Worm (Caenorhabditis elegans) whole organism, L4 larva: Measurements from ENCODE around the gene fox-1.
A peak's percentile ranks its signal among the peaks of the same experiment; 100 is the strongest.

Source experiments
- D1046.2 ChIP-seq: fragments of 200-800 bp; sonication (Bioruptor generic); IDR thresholded peaks from 2 replicates; pipeline ENCODE4 v1.3.6; 2022; ENCODE audit warnings: missing genetic modification characterization, missing compliant biosample characterization
- F49E8.2 ChIP-seq: sonication (generic microtip); optimal IDR thresholded peaks from 2 replicates; lab custom pipeline; 2016; ENCODE audit warnings: missing compliant biosample characterization, mild to moderate bottlenecking, missing genetic modification characterization, borderline replicate concordance
- T20F7.1 ChIP-seq: fragments of 200-800 bp; sonication (Bioruptor generic); optimal IDR thresholded peaks from 2 replicates; lab custom pipeline; 2018; ENCODE audit warnings: mild to moderate bottlenecking, missing genetic modification characterization, missing compliant biosample characterization
- Y105C5A.15 ChIP-seq: fragments of 200-800 bp; sonication (Bioruptor generic); IDR thresholded peaks from 2 replicates; pipeline ENCODE4 v1.3.6; 2022; ENCODE audit warnings: missing genetic modification characterization, missing compliant biosample characterization
- aha-1 ChIP-seq: fragments of 150-350 bp; peaks from one replicate; lab custom pipeline; 2014; ENCODE audit warnings: missing biosample characterization, missing genetic modification characterization
- aly-2 ChIP-seq: sonication (generic microtip); optimal IDR thresholded peaks from 2 replicates; lab custom pipeline; 2018; ENCODE audit warnings: missing biosample characterization, missing genetic modification characterization
- ceh-44 ChIP-seq: fragments of 200-800 bp; sonication (Bioruptor generic); IDR thresholded peaks from 2 replicates; pipeline ENCODE4 v1.3.6; 2022; ENCODE audit warnings: missing genetic modification reagents, missing genetic modification characterization, missing compliant biosample characterization
- ceh-62 ChIP-seq: sonication (generic microtip); optimal IDR thresholded peaks from 2 replicates; lab custom pipeline; 2017; ENCODE audit warnings: missing biosample characterization, missing genetic modification characterization
- ceh-82 ChIP-seq: sonication (generic microtip); optimal IDR thresholded peaks from 2 replicates; lab custom pipeline; 2017; ENCODE audit warnings: missing biosample characterization, missing genetic modification characterization
- ces-1 ChIP-seq: fragments of 150-350 bp; sonication (generic microtip); optimal IDR thresholded peaks from 4 replicates; lab custom pipeline; 2014; ENCODE audit warnings: missing biosample characterization, missing genetic modification reagents, missing genetic modification characterization
- ctbp-1 ChIP-seq: fragments of 200-800 bp; sonication (Bioruptor generic); IDR thresholded peaks from 2 replicates; pipeline ENCODE4 v1.3.6; 2022; ENCODE audit warnings: missing genetic modification reagents, missing genetic modification characterization, missing compliant biosample characterization
- daf-12 ChIP-seq: fragments of 150-350 bp; optimal IDR thresholded peaks from 2 replicates; lab custom pipeline; 2014; ENCODE audit warnings: missing biosample characterization, missing genetic modification reagents, missing genetic modification characterization
- daf-8 ChIP-seq: fragments of 200-800 bp; sonication (Bioruptor generic); IDR thresholded peaks from 2 replicates; pipeline ENCODE4 v1.3.6; 2022; ENCODE audit warnings: missing genetic modification characterization, missing compliant biosample characterization
- dmd-8 ChIP-seq: fragments of 200-800 bp; sonication (Bioruptor generic); IDR thresholded peaks from 2 replicates; pipeline ENCODE4 v1.3.6; 2022; ENCODE audit warnings: missing genetic modification characterization, missing compliant biosample characterization
- dmd-9 ChIP-seq: fragments of 200-800 bp; sonication (Bioruptor generic); IDR thresholded peaks from 2 replicates; pipeline ENCODE4 v1.3.6; 2022; ENCODE audit warnings: missing genetic modification reagents, missing genetic modification characterization, missing compliant biosample characterization
- egl-27 ChIP-seq: sonication (generic microtip); optimal IDR thresholded peaks from 3 replicates; lab custom pipeline; 2017; ENCODE audit warnings: missing biosample characterization, missing genetic modification reagents, missing genetic modification characterization
- egl-43 ChIP-seq: fragments of 200-800 bp; sonication (Bioruptor generic); IDR thresholded peaks from 2 replicates; pipeline ENCODE4 v1.3.6; 2022; ENCODE audit warnings: missing genetic modification reagents, missing genetic modification characterization, missing compliant biosample characterization
- fkh-10 ChIP-seq: fragments of 150-350 bp; optimal IDR thresholded peaks from 2 replicates; lab custom pipeline; 2014; ENCODE audit warnings: missing biosample characterization, missing genetic modification reagents, missing genetic modification characterization
- hlh-30 ChIP-seq: sonication (generic microtip); optimal IDR thresholded peaks from 2 replicates; lab custom pipeline; 2017; ENCODE audit warnings: antibody characterized with exemption, mild to moderate bottlenecking, missing genetic modification characterization, missing compliant biosample characterization; ENCODE audit not compliant: insufficient read depth
- lin-29 ChIP-seq: fragments of 200-800 bp; sonication (Bioruptor generic); IDR thresholded peaks from 2 replicates; pipeline ENCODE4 v1.3.6; 2022; ENCODE audit warnings: missing genetic modification reagents, missing genetic modification characterization, missing compliant biosample characterization
- mdt-29 ChIP-seq: fragments of 200-800 bp; sonication (Bioruptor generic); IDR thresholded peaks from 2 replicates; pipeline ENCODE4 v1.3.6; 2022; ENCODE audit warnings: missing genetic modification reagents, missing genetic modification characterization, missing compliant biosample characterization
- nhr-11 ChIP-seq: fragments of 150-350 bp; optimal IDR thresholded peaks from 2 replicates; lab custom pipeline; 2014; ENCODE audit warnings: missing biosample characterization, missing genetic modification characterization
- nhr-111 ChIP-seq: fragments of 200-800 bp; sonication (Bioruptor generic); optimal IDR thresholded peaks from 2 replicates; lab custom pipeline; 2018; ENCODE audit warnings: mild to moderate bottlenecking, missing genetic modification characterization, missing compliant biosample characterization
- nhr-41 ChIP-seq: fragments of 200-800 bp; sonication (Bioruptor generic); IDR thresholded peaks from 2 replicates; pipeline ENCODE4 v1.3.6; 2022; ENCODE audit warnings: missing genetic modification reagents, missing genetic modification characterization, missing compliant biosample characterization
- nhr-42 ChIP-seq: fragments of 200-800 bp; sonication (Bioruptor generic); IDR thresholded peaks from 2 replicates; pipeline ENCODE4 v1.3.6; 2022; ENCODE audit warnings: missing genetic modification characterization, missing compliant biosample characterization
- nhr-6 ChIP-seq: fragments of 150-350 bp; optimal IDR thresholded peaks from 2 replicates; lab custom pipeline; 2014; ENCODE audit warnings: missing biosample characterization, missing genetic modification characterization
- nhr-76 ChIP-seq: fragments of 150-350 bp; optimal IDR thresholded peaks from 2 replicates; lab custom pipeline; 2014; ENCODE audit warnings: missing biosample characterization, missing genetic modification characterization
- pqm-1 ChIP-seq: sonication (generic microtip); optimal IDR thresholded peaks from 2 replicates; lab custom pipeline; 2017; ENCODE audit warnings: missing biosample characterization, missing genetic modification characterization
- rbr-2 ChIP-seq: sonication (generic microtip); optimal IDR thresholded peaks from 2 replicates; lab custom pipeline; 2016; ENCODE audit warnings: missing genotype, missing genetic modification characterization, missing compliant biosample characterization
- unc-62 ChIP-seq, 3 experiments: fragments of 150-350 bp in 1 of 3; sonication (generic microtip); optimal IDR thresholded peaks in 2 of 3; peaks in 1 of 3; 1 replicate in 1 of 3; 2 replicates in 2 of 3; lab custom pipeline; 2014 to 2017; ENCODE audit warnings: missing biosample characterization in 3 of 3, missing genetic modification characterization in 3 of 3, missing genetic modification reagents in 3 of 3, missing genotype in 1 of 3
- zfp-3 ChIP-seq: fragments of 200-800 bp; sonication (Bioruptor generic); conservative IDR thresholded peaks from 2 replicates; pipeline ENCODE4 v1.3.6; 2022; ENCODE audit warnings: missing genetic modification reagents, missing genetic modification characterization, missing compliant biosample characterization
- zip-11 ChIP-seq: fragments of 200-800 bp; sonication (Bioruptor generic); IDR thresholded peaks from 2 replicates; pipeline ENCODE4 v1.3.6; 2022; ENCODE audit warnings: missing genetic modification characterization, missing compliant biosample characterization
- zip-2 ChIP-seq: fragments of 150-350 bp; optimal IDR thresholded peaks from 2 replicates; lab custom pipeline; 2014; ENCODE audit warnings: missing biosample characterization, missing genetic modification characterization

The fox-1 gene

ce11 chrX:2475873-2476272 lies 16.2 kb upstream of the fox-1 start, which contains the start of gene R04B3.3 (continued):
- TF ChIP-seq nhr-42 (GFP tag; lab: Robert Waterston, UW) = no peak
- no peak for TF ChIP-seq nhr-76
- TF ChIP-seq nhr-111 = no peak
- TF ChIP-seq mdt-29 (GFP tag; lab: Robert Waterston, UW) = no peak
- TF ChIP-seq, all 104 proteins: peak for 0

- TF ChIP-seq T20F7.1 (GFP tag; lab: Kevin White, UChicago) (no peak), pqm-1 (tag; lab: Kevin White, UChicago) (no peak), unc-62 (GFP tag; optimal IDR thresholded peaks at IDR 0.05 in 1 of 2; lab: Kevin White, UChicago) (peak in 1 of 2 experiments; percentile 6), unc-62 (tag; optimal IDR thresholded peaks at IDR 0.05; lab: Kevin White, UChicago) (no peak), ctbp-1 (no peak)
Observed at ce11 chrX:2473618-2474017, 13.9 kb upstream of the fox-1 start, which contains the start of gene R04B3.2. Gene R04B3.2 (minus strand): TSS chrX:2473718.

ce11 chrX:2471303-2471702 lies 11.6 kb upstream of the fox-1 start, which contains the start of gene R04B3.1:
Gene R04B3.1 (minus strand): TSS chrX:2471403.
- no peak for TF ChIP-seq dmd-8 (GFP tag; lab: Robert Waterston, UW)
- TF ChIP-seq D1046.2 (GFP tag; lab: Robert Waterston, UW) = no peak
- TF ChIP-seq zip-2 = no peak
- TF ChIP-seq rbr-2 (tag; lab: Kevin White, UChicago) = no peak
- TF ChIP-seq F49E8.2 = no peak
- TF ChIP-seq zfp-3 (GFP tag; lab: Robert Waterston, UW) = no peak

- 0 out of 2 replicates have a peak, but pooled peaks have one; percentile 29 for TF ChIP-seq ctbp-1
- no peak for TF ChIP-seq T20F7.1 (GFP tag; lab: Kevin White, UChicago)
Observed at ce11 chrX:2464064-2464463, 4.4 kb upstream of the fox-1 start.

ce11 chrX:2461742-2462141 lies 2.0 kb upstream of the fox-1 start:
- TF ChIP-seq egl-43 (GFP tag; lab: Robert Waterston, UW) = no peak
- TF ChIP-seq hlh-30 = no peak
- TF ChIP-seq dmd-9 = no peak
- no peak for TF ChIP-seq daf-12 (tag; lab: Kevin White, UChicago)
- no peak for TF ChIP-seq nhr-41 (GFP tag; lab: Robert Waterston, UW)
- no peak for TF ChIP-seq egl-27 (tag; lab: Kevin White, UChicago)
- no peak for TF ChIP-seq lin-29 (GFP tag; lab: Robert Waterston, UW)
- no peak for TF ChIP-seq aly-2 (tag; lab: Kevin White, UChicago)
- no peak for TF ChIP-seq ceh-44 (GFP tag; lab: Robert Waterston, UW)
- no peak for TF ChIP-seq aha-1 (tag; lab: Kevin White, UChicago)
- no peak for TF ChIP-seq ceh-62 (tag; lab: Kevin White, UChicago)
- no peak for TF ChIP-seq zip-11 (GFP tag; lab: Robert Waterston, UW)
- TF ChIP-seq nhr-11 (tag; lab: Kevin White, UChicago) = no peak
- TF ChIP-seq pqm-1 (tag; lab: Kevin White, UChicago) = no peak
- TF ChIP-seq nhr-6 (tag; lab: Kevin White, UChicago) = no peak
- TF ChIP-seq ces-1 (GFP tag; lab: Kevin White, UChicago) = no peak
- TF ChIP-seq Y105C5A.15 (GFP tag; lab: Robert Waterston, UW) = no peak

- TF ChIP-seq daf-8 (GFP tag; lab: Robert Waterston, UW) (no peak), aha-1 (tag; lab: Kevin White, UChicago) (peak; percentile 14), fkh-10 (GFP tag; lab: Kevin White, UChicago) (peak; percentile 83), ceh-82 (tag; lab: Kevin White, UChicago) (no peak)
Observed at ce11 chrX:2457461-2457860, 2.2 kb downstream of the fox-1 start.
